Worm (Caenorhabditis elegans): ENCODE results near the gene T09A5.5.

ce11 chrII:7866081-7866480, 12.5 kb upstream of the T09A5.5 start:
- TF ChIP-seq tbx-11 (GFP tag; IDR thresholded peaks at IDR 0.05) (no peak), B0310.2 (tag; optimal IDR thresholded peaks at IDR 0.05) (no peak), ama-1 (optimal IDR thresholded peaks at IDR 0.05) (no peak), ceh-36 (tag; optimal IDR thresholded peaks at IDR 0.05) (no peak), sea-1 (GFP tag; conservative IDR thresholded peaks at IDR 0.05) (no peak), hmbx-1 (tag; optimal IDR thresholded peaks at IDR 0.05) (no peak), pes-1 (GFP tag; IDR thresholded peaks at IDR 0.05) (no peak), aly-1 (tag; optimal IDR thresholded peaks at IDR 0.05) (no peak), ets-7 (tag; optimal IDR thresholded peaks at IDR 0.05) (no peak), hnd-1 (tag; optimal IDR thresholded peaks at IDR 0.05) (no peak), F13C5.2 (tag; optimal IDR thresholded peaks at IDR 0.05) (no peak), flt-1 (GFP tag; IDR thresholded peaks at IDR 0.05) (no peak)
